Fruit fly (Drosophila melanogaster): ENCODE results near the gene ATPsynE.

ATPsynE gene

DNA sequence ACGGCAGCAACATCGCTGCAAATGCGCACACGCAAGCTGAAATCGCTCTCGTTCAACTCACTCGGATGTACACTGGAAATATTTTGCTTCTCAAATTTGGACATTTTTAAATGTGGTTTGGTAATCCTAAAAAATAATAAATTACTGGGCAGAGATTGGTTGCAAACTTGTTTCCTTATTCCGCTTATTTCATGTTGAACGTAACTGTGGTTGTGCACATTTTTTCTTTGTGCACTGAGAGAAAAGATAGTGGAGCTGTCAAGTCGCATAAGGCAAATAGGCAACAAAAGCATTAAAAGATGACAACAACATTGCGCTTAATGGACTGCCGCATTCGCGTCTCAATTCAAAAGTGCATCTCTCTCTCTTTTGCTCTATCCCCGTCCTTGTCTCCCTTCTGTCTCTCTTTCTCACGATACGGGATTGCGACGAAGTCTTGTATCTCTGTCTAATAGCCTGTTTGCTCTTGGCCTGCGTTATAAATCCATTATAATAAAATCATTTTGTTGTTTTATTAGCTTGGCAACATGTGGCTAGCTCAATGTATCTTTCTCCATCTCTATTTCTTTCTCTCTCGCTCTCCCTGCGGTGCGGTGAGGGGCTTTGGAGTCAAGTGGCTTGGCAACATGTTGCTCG is 46.6 kb downstream of the ATPsynE start (continued):
- TF ChIP-seq gce (GFP tag; IDR thresholded peaks at IDR 0.05) (peak; percentile 74; the same call in 2 of the 3 replicates), CG8388 (GFP tag; optimal IDR thresholded peaks at IDR 0.05) (peak; percentile 92), Lim3 (GFP tag; IDR thresholded peaks at IDR 0.05) (peak; percentile 94), Awh (GFP tag; IDR thresholded peaks at IDR 0.05) (peak; percentile 76), CG42726 (GFP tag; IDR thresholded peaks at IDR 0.05; ENCODE audit: partially characterized antibody) (no peak), CG1602 (GFP tag; optimal IDR thresholded peaks at IDR 0.05) (peak; percentile 95), Optix (GFP tag; IDR thresholded peaks at IDR 0.05) (peak; percentile 98), ems (GFP tag; optimal IDR thresholded peaks at IDR 0.05) (peak; percentile 92), CG4360 (GFP tag; IDR thresholded peaks at IDR 0.05) (peak; percentile 65), eyg (GFP tag; optimal IDR thresholded peaks at IDR 0.05) (peak; percentile 83), CHES-1-like (GFP tag; optimal IDR thresholded peaks at IDR 0.05) (peak; percentile 95), HLH3B (GFP tag; IDR thresholded peaks at IDR 0.05) (peak; percentile 89), D19B (GFP tag; optimal IDR thresholded peaks at IDR 0.05) (peak; percentile 72), gcm (GFP tag; optimal IDR thresholded peaks at IDR 0.05) (peak; percentile 79), CG12769 (tag; optimal IDR thresholded peaks at IDR 0.05) (peak; percentile 97), stwl (tag; optimal IDR thresholded peaks at IDR 0.05) (peak; percentile 3), bbx (GFP tag; IDR thresholded peaks at IDR 0.05; ENCODE audit: partially characterized antibody) (no peak), jumu (GFP tag; optimal IDR thresholded peaks at IDR 0.05) (peak; percentile 87), CG3847 (GFP tag; IDR thresholded peaks at IDR 0.05) (peak; percentile 95), CG4282 (GFP tag; optimal IDR thresholded peaks at IDR 0.05) (peak; percentile 95), Xbp1 (GFP tag; optimal IDR thresholded peaks at IDR 0.05) (peak; percentile 97), Oaz (GFP tag; IDR thresholded peaks at IDR 0.05) (peak; percentile 90), Bdp1 (GFP tag; optimal IDR thresholded peaks at IDR 0.05) (peak; percentile 90), Poxn (GFP tag; IDR thresholded peaks at IDR 0.05) (peak; percentile 43), gfzf (GFP tag; optimal IDR thresholded peaks at IDR 0.05) (no peak), zfh1 (GFP tag; IDR thresholded peaks at IDR 0.05) (peak; percentile 88), CG15601 (tag; optimal IDR thresholded peaks at IDR 0.05) (peak; percentile 90), CG10321 (GFP tag; IDR thresholded peaks at IDR 0.05) (peak; percentile 78), Six4 (GFP tag; optimal IDR thresholded peaks at IDR 0.05) (peak; percentile 87), exex (tag; optimal IDR thresholded peaks at IDR 0.05) (peak; percentile 16), BEAF-32 (GFP tag; optimal IDR thresholded peaks at IDR 0.05) (no peak), CG10209 (GFP tag; optimal IDR thresholded peaks at IDR 0.05) (peak; percentile 95), cg (GFP tag; optimal IDR thresholded peaks at IDR 0.05) (peak; percentile 21), CG32532 (GFP tag; IDR thresholded peaks at IDR 0.05) (peak; percentile 68), CG12219 (GFP tag; optimal IDR thresholded peaks at IDR 0.05) (peak; percentile 96), CG17359 (tag; optimal IDR thresholded peaks at IDR 0.05) (peak; percentile 90), CrebB (tag; optimal IDR thresholded peaks at IDR 0.05) (peak; percentile 88), CG3281 (GFP tag; optimal IDR thresholded peaks at IDR 0.05) (peak; percentile 76), bsh (GFP tag; optimal IDR thresholded peaks at IDR 0.05) (peak; percentile 97 to 98), Adf1 (GFP tag; IDR thresholded peaks at IDR 0.05) (peak; percentile 76), CG15479 (GFP tag; optimal IDR thresholded peaks at IDR 0.05) (no peak), sob (GFP tag; IDR thresholded peaks at IDR 0.05) (peak; percentile 88), tll (GFP tag; optimal IDR thresholded peaks at IDR 0.05) (peak; percentile 58 to 91), CG1647 (GFP tag; optimal IDR thresholded peaks at IDR 0.05) (peak; percentile 81), CG15269 (tag; optimal IDR thresholded peaks at IDR 0.05) (peak; percentile 94), CG2116 (GFP tag; optimal IDR thresholded peaks at IDR 0.05) (peak; percentile 66), prd (optimal IDR thresholded peaks at IDR 0.05) (no peak), prd (GFP tag; IDR thresholded peaks at IDR 0.05) (peak; percentile 86), ewg (GFP tag; optimal IDR thresholded peaks at IDR 0.05) (peak; percentile 97)
